Worm (Caenorhabditis elegans): ENCODE data around the gene tbc-11.

Gene tbc-11

DNA sequence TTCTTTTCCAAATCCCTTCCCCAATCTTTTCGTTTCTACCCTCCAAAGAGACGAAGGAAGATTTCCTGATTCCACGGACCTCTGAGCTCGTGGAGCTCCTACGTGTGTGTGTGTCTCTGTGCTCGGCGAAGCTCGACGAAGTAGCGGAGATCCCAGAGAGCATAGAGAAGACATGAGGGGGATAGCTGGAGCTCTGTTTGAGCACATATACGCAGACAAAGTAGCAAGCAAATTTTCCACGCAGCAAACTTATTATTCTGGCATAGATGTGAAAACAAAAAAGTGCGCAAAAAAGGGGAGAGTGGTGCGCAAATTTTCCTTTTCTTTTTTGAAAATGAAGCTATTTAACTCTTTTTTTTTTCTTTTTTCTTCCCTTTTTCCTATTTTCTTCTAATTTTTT is 8.1 kb downstream of the tbc-11 start (continued):
- TF ChIP-seq pag-3 (tag; optimal IDR thresholded peaks at IDR 0.05; ENCODE audit: borderline replicate concordance, insufficient read depth), result no peak
- no peak for TF ChIP-seq elt-3 (tag; optimal IDR thresholded peaks at IDR 0.05)
- TF ChIP-seq unc-130 (tag; optimal IDR thresholded peaks at IDR 0.05), result peak; percentile 13
- TF ChIP-seq efl-1 (optimal IDR thresholded peaks at IDR 0.05), result peak in 1 of 2 experiments; percentile 20
- peak in 1 of 2 experiments; percentile 65 for TF ChIP-seq efl-1 (GFP tag; optimal IDR thresholded peaks at IDR 0.05 in 1 of 2)
- TF ChIP-seq lin-15B (tag; optimal IDR thresholded peaks at IDR 0.05), result no peak
- TF ChIP-seq skn-1 (tag; optimal IDR thresholded peaks at IDR 0.05), result peak; percentile 55
- TF ChIP-seq ceh-63 (GFP tag; optimal IDR thresholded peaks at IDR 0.05), result no peak
- no peak for TF ChIP-seq isw-1 (GFP tag; IDR thresholded peaks at IDR 0.05)
- TF ChIP-seq nhr-90 (tag; optimal IDR thresholded peaks at IDR 0.05; ENCODE audit: poor library complexity), result no peak
- TF ChIP-seq mdl-1 (tag; optimal IDR thresholded peaks at IDR 0.05), result peak in 1 of 2 experiments; percentile 0
- TF ChIP-seq nhr-20 (tag; optimal IDR thresholded peaks at IDR 0.05), result no peak
- TF ChIP-seq ztf-11 (tag; optimal IDR thresholded peaks at IDR 0.05), result no peak
- TF ChIP-seq hlh-17 (GFP tag; optimal IDR thresholded peaks at IDR 0.05; ENCODE audit: borderline replicate concordance), result no peak
- TF ChIP-seq ceh-90 (tag; optimal IDR thresholded peaks at IDR 0.05), result no peak
- no peak for TF ChIP-seq ztf-4 (tag; optimal IDR thresholded peaks at IDR 0.05)
- TF ChIP-seq fos-1 (tag; optimal IDR thresholded peaks at IDR 0.05), result no peak
- peak; percentile 4 for TF ChIP-seq mep-1 (tag; optimal IDR thresholded peaks at IDR 0.05)
- peak in 1 of 3 experiments; percentile 8 for TF ChIP-seq dpl-1 (GFP tag; optimal IDR thresholded peaks at IDR 0.05)
- no peak for TF ChIP-seq sox-4 (tag; optimal IDR thresholded peaks at IDR 0.05)
- peak; percentile 37 for TF ChIP-seq unc-86 (tag; optimal IDR thresholded peaks at IDR 0.05)
- TF ChIP-seq sptf-1 (tag; optimal IDR thresholded peaks at IDR 0.05), result no peak
- no peak for TF ChIP-seq nhr-19 (GFP tag; conservative IDR thresholded peaks at IDR 0.05)
- TF ChIP-seq rnt-1 (tag; optimal IDR thresholded peaks at IDR 0.05), result peak; percentile 41
- TF ChIP-seq nhr-85 (tag), result no peak
- TF ChIP-seq zip-4 (GFP tag; optimal IDR thresholded peaks at IDR 0.05), result no peak
- TF ChIP-seq C34B4.2 (tag; optimal IDR thresholded peaks at IDR 0.05), result no peak

DNA sequence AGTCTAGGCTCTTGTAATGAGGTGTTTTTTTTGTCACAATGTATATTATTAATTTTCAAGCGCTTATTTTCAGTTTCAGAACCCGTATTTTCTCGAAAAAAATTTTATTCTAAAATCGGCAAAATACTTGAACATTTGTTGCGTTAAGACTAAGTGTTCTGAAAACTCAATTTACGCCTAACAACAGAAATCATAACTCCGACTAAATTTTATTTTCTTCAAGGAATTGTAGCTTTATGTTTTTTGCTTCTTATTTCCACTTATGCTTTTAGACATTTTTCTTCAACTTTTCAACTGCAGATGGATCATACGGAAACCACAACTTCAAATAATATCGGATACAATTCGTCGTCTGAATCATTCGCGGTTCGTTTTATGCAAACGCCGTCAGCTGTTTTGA is 8.7 kb downstream of the tbc-11 start, which contains the start of gene F35H12.1:
TSS of gene F35H12.1 (plus strand) at position 301 of the 400 bp plus-strand sequence.
- no peak for TF ChIP-seq tbx-2 (tag; optimal IDR thresholded peaks at IDR 0.05)
- no peak for TF ChIP-seq unc-86 (tag; optimal IDR thresholded peaks at IDR 0.05)

DNA sequence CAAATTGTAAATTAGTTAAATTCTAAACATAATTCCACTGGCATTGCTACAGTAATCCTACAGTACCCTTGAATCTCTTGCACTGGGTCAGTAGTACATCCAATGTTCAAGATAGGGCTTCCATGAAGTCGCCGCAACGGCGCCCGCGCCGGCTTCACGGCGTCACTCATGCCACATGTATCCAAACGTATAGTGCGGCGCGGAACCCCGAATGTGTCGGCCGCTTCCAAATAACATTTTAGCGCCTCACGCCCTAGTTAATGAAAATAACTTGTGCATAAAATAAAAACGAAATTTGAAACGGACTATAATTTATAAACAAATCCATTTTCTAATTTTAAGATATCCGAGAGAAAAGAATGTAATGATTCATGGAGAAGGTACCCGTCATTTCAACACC is 11.3 kb downstream of the tbc-11 start:
- TF ChIP-seq lin-13 (GFP tag; optimal IDR thresholded peaks at IDR 0.05) (no peak), snpc-4 (tag; optimal IDR thresholded peaks at IDR 0.05) (peak; percentile 87), unc-86 (tag; optimal IDR thresholded peaks at IDR 0.05) (no peak), nhr-237 (tag; optimal IDR thresholded peaks at IDR 0.05) (no peak), hlh-17 (GFP tag; optimal IDR thresholded peaks at IDR 0.05; ENCODE audit: borderline replicate concordance) (peak; percentile 22), C34B4.2 (tag; optimal IDR thresholded peaks at IDR 0.05) (no peak), ceh-88 (GFP tag; IDR thresholded peaks at IDR 0.05) (no peak)

DNA sequence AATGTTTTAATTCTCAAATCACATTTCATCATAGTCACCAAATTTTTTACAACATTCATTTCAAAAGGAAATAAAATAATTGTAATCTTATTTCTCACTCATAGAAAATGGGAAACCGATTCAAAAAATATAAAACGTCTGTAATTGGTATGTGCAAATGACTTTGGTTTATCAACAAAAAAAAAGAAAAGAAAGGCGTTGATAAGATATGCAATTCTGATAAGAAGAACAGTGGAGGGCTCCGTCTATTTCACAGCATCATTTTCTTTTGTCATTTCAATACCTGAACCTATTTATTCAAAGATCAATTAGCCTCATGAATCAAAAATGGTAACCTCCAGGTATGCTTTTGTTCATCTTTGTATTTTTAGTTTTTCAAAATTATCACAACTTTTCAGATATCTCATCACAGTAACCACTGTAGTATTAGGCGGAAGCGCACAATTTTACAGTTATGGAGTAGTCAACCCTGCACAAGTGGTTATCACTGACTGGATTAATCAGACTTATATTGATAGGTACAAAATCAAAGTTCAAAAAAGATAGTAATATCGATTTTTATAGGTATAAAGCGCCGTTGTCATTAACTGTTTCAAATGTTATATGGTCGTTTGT is 13.6 kb downstream of the tbc-11 start, which contains the start of gene F53H8.3:
TSS of gene F53H8.3 (plus strand) at position 275 of the 615 bp plus-strand sequence.
- TF ChIP-seq ceh-82 (tag; optimal IDR thresholded peaks at IDR 0.05) (no peak), elt-2 (tag; optimal IDR thresholded peaks at IDR 0.05) (peak; percentile 87)

DNA sequence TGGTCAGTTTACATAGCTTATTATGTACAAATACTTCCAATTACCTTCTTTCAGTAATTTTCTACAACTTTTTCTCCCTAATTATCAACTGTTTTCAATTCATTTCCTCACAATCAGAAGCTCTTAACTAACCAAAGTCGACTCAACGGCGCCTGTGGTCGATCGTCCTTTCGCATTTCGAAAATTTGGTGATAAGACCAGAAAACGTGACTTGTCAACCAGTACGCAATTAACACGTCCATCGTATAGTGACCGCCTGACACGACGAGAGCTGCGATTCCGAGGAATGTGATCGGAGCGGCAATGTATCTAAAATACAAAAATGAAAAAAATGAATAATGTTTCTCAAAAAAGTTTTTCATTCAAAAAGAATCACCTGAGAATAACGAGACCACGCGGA is 20.9 kb downstream of the tbc-11 start:
- peak; percentile 5 for TF ChIP-seq nhr-20 (tag; optimal IDR thresholded peaks at IDR 0.05)
- peak; percentile 72 for TF ChIP-seq elt-2 (tag; optimal IDR thresholded peaks at IDR 0.05)
- no peak for TF ChIP-seq irx-1 (tag; optimal IDR thresholded peaks at IDR 0.05)
- TF ChIP-seq lin-35 (GFP tag; optimal IDR thresholded peaks at IDR 0.05), result peak in 1 of 2 experiments; percentile 49
- no peak for TF ChIP-seq efl-1 (optimal IDR thresholded peaks at IDR 0.05)
- TF ChIP-seq efl-1 (GFP tag; optimal IDR thresholded peaks at IDR 0.05 in 1 of 2), result peak in 1 of 2 experiments; percentile 91
